Worm (Caenorhabditis elegans): ENCODE data around the gene ZK354.3.

The ZK354.3 gene

DNA sequence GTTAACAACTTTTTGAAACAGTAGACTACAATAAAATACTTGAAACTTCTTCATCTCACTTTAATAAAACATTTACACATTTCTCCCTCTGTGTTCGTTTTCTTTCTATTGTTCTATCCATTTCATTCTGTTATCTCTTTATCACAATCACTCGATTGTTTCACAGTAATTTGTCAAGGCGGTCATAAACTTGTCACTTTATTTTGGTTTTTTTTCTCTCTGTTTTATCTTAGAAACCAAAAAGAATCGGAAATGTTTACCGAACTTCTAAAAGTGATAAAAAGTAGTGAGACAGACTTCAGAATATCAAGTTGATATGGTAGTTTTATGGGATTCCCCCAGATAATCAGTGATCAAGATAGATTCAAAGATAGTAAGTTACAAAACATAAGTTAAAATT lies 29.4 kb downstream of the ZK354.3 start, which contains the start of gene Y4C6B.2:
TSS of gene Y4C6B.2 (plus strand) at position 320 of the 400 bp plus-strand sequence.
- TF ChIP-seq nhr-6 (tag; optimal IDR thresholded peaks at IDR 0.05) (no peak), alr-1 (tag; optimal IDR thresholded peaks at IDR 0.05) (no peak), blmp-1 (tag; optimal IDR thresholded peaks at IDR 0.05; ENCODE audit: insufficient read depth) (no peak), elt-1 (tag; optimal IDR thresholded peaks at IDR 0.05) (no peak)

DNA sequence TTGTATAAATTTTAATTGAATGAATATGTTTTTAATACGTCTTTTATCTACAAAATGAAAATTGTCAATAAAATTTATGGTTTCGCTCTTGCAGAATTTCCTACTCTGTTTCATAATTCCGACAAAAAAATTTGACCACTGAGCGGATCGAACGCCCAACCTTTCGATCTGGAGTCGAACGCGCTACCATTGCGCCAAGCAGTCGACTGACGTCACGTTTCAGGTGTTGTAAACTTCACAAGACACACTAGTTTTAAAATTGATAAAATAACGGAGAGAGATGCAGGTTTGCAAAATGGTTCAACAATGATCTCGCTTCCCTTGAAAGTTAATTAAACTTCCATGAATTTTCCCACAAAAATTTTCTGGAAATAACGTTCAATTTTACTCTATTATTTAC lies 34.3 kb downstream of the ZK354.3 start:
- TF ChIP-seq crh-2 (tag; optimal IDR thresholded peaks at IDR 0.05) = peak; percentile 48
- no peak for TF ChIP-seq skn-1 (tag; optimal IDR thresholded peaks at IDR 0.05)
- peak; percentile 24 for TF ChIP-seq lin-13 (GFP tag; optimal IDR thresholded peaks at IDR 0.05)
- TF ChIP-seq mab-5 (tag; optimal IDR thresholded peaks at IDR 0.05) = no peak
- no peak for TF ChIP-seq elt-3 (tag; optimal IDR thresholded peaks at IDR 0.05)
- TF ChIP-seq nhr-21 (tag; optimal IDR thresholded peaks at IDR 0.05) = no peak
- TF ChIP-seq dmd-4 (tag; optimal IDR thresholded peaks at IDR 0.05) = no peak
- no peak for TF ChIP-seq nhr-11 (tag; optimal IDR thresholded peaks at IDR 0.05)
- no peak for TF ChIP-seq lin-39 (tag; optimal IDR thresholded peaks at IDR 0.05)
- TF ChIP-seq gmeb-1 (tag; optimal IDR thresholded peaks at IDR 0.05) = no peak
- TF ChIP-seq ceh-82 (tag; optimal IDR thresholded peaks at IDR 0.05) = no peak
- no peak for TF ChIP-seq ceh-16 (tag; optimal IDR thresholded peaks at IDR 0.05)
- TF ChIP-seq blmp-1 (tag; optimal IDR thresholded peaks at IDR 0.05; ENCODE audit: insufficient read depth) = no peak
- TF ChIP-seq sma-3 (GFP tag; optimal IDR thresholded peaks at IDR 0.05) = peak; percentile 60
- TF ChIP-seq ama-1 (optimal IDR thresholded peaks at IDR 0.05) = no peak
- no peak for TF ChIP-seq egl-27 (tag; optimal IDR thresholded peaks at IDR 0.05)
- no peak for TF ChIP-seq nhr-10 (tag; optimal IDR thresholded peaks at IDR 0.05)
- no peak for TF ChIP-seq ztf-4 (tag; optimal IDR thresholded peaks at IDR 0.05)
- peak; percentile 13 for TF ChIP-seq fos-1 (tag; optimal IDR thresholded peaks at IDR 0.05)
- no peak for TF ChIP-seq Y55F3AM.14 (GFP tag; optimal IDR thresholded peaks at IDR 0.05)
- TF ChIP-seq unc-39 (tag; optimal IDR thresholded peaks at IDR 0.05) = no peak
- TF ChIP-seq C34F6.9 (tag; optimal IDR thresholded peaks at IDR 0.05) = no peak

DNA sequence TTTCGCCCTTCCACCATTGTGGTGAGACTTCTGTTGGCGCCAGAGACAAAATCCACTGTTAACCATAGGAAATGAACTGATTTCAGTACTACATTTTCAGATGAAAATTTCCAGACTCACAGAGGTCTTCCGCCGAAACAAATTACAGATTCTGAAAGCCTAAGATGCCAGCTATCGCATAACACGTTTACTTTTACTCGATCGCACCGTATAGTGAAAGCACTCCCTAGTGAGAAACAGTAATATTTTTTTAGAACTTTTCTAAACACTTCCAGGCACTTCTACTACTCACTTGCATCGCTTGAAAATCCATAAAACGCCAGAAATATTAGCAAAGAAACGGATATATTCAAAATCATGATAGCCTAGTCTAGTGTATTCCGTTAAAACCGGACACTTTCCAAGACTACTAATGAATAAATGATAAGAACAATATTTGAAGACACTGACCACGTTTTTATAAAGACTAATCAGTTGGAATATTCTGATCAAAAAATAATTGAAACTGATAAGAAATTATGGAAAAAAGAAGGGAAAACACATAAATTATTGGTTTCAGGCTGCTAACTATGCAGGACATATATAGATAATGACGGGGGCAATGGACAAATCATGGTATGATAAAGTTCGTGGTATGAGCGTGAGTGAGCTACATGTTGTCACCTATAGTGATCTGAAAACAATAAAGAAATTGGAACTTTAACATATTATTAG lies 40.8 kb downstream of the ZK354.3 start, which contains the start of gene gba-4:
TSS of gene gba-4 (minus strand) at position 418 of the 714 bp plus-strand sequence.
- TF ChIP-seq fos-1 (tag; optimal IDR thresholded peaks at IDR 0.05) = peak; percentile 68

DNA sequence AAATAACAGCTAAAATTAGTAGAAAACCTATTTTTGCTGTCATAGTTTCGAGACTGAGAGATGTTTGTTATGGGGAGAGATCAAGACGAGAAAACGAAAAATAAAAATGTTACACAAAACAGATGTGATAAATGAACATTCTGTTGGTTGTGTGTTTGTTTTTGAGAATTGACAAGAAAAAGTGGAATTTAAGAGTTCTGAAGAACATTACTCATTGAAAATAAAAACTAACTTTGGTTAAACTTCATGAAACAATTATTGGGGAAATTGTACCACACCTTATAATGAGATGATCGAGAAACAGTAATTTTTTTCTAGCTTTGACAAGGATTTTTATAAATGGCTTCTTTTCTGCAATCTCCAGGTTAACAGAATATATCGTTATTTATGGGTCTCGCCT lies 43.5 kb downstream of the ZK354.3 start, which contains the start of gene Y4C6B.7:
TSS of gene Y4C6B.7 (minus strand) at position 101 of the 400 bp plus-strand sequence.
- TF ChIP-seq nhr-237 (tag; optimal IDR thresholded peaks at IDR 0.05) (no peak), mbf-1 (tag; optimal IDR thresholded peaks at IDR 0.05) (no peak), ceh-82 (tag; optimal IDR thresholded peaks at IDR 0.05) (no peak), elt-1 (tag; optimal IDR thresholded peaks at IDR 0.05) (no peak), zag-1 (tag; optimal IDR thresholded peaks at IDR 0.05) (no peak), mdl-1 (tag; optimal IDR thresholded peaks at IDR 0.05) (no peak), gmeb-1 (tag; optimal IDR thresholded peaks at IDR 0.05) (no peak), aly-2 (tag; optimal IDR thresholded peaks at IDR 0.05) (no peak), dmd-4 (tag; optimal IDR thresholded peaks at IDR 0.05) (no peak), R02D3.7 (tag; optimal IDR thresholded peaks at IDR 0.05) (no peak), mab-5 (tag; optimal IDR thresholded peaks at IDR 0.05) (no peak), nhr-12 (tag; optimal IDR thresholded peaks at IDR 0.05) (no peak), crh-2 (tag; optimal IDR thresholded peaks at IDR 0.05) (no peak), unc-55 (GFP tag; optimal IDR thresholded peaks at IDR 0.05) (no peak)

DNA sequence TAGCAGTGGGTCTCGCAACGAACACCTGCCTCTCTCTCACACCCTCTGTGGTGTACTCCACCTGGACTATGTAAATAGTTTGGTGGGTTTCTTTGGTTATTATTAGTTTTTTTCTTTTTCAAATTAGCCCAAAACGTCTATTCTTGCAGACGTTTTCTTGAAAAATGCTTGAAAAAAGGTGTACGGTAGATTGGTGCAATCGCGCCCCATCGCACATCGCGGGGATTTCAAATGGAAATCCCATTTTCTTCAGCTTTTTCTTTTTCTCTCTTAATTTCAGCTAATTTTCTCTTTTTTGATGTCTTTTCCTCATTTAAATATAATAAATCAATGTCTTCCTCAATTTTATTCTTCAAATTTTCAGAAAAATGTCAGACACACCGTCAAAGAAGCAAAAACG lies 44.3 kb downstream of the ZK354.3 start, which contains the start of gene Y4C6B.1:
TSS of gene Y4C6B.1 (plus strand) at position 365 of the 400 bp plus-strand sequence.
- TF ChIP-seq lin-39 (tag; optimal IDR thresholded peaks at IDR 0.05) = no peak
- TF ChIP-seq ama-1 (optimal IDR thresholded peaks at IDR 0.05) = no peak
- TF ChIP-seq mdl-1 (tag; optimal IDR thresholded peaks at IDR 0.05) = no peak
- no peak for TF ChIP-seq sem-4 (tag; optimal IDR thresholded peaks at IDR 0.05)
- TF ChIP-seq nhr-12 (tag; optimal IDR thresholded peaks at IDR 0.05) = no peak
- TF ChIP-seq zag-1 (tag; optimal IDR thresholded peaks at IDR 0.05) = no peak
- TF ChIP-seq nhr-11 (tag; optimal IDR thresholded peaks at IDR 0.05) = no peak
- TF ChIP-seq unc-55 (GFP tag; optimal IDR thresholded peaks at IDR 0.05) = peak; percentile 16
- TF ChIP-seq ZK546.5 (tag; optimal IDR thresholded peaks at IDR 0.05) = no peak
- TF ChIP-seq lin-13 (GFP tag; optimal IDR thresholded peaks at IDR 0.05) = no peak
- peak in 1 of 2 experiments; percentile 87 for TF ChIP-seq lsy-2 (tag; optimal IDR thresholded peaks at IDR 0.05)
